Worm (Caenorhabditis elegans): ENCODE measurements around the gene mdt-8.

mdt-8 gene

ce11 chrII:11485200-11485599 lies 48.4 kb downstream of the mdt-8 start, which contains the start of gene twk-5:
TSS of gene twk-5 (minus strand) at chrII:11485300.
- TF ChIP-seq W03F9.2 (tag; optimal IDR thresholded peaks at IDR 0.05) (no peak), dao-5 (tag; optimal IDR thresholded peaks at IDR 0.05) (no peak), him-1 (tag; optimal IDR thresholded peaks at IDR 0.05) (no peak)

- peak; percentile 60 for TF ChIP-seq him-1 (tag; optimal IDR thresholded peaks at IDR 0.05)
- TF ChIP-seq W03F9.2 (tag; optimal IDR thresholded peaks at IDR 0.05), result peak; percentile 84
- TF ChIP-seq dao-5 (tag; optimal IDR thresholded peaks at IDR 0.05), result peak; percentile 85
These were observed 49.0 kb downstream of the mdt-8 start for ce11 chrII:11484600-11484999.

- TF ChIP-seq dao-5 (tag; optimal IDR thresholded peaks at IDR 0.05) (no peak), W03F9.2 (tag; optimal IDR thresholded peaks at IDR 0.05) (no peak), him-1 (tag; optimal IDR thresholded peaks at IDR 0.05) (no peak)
These were observed 54.5 kb downstream of the mdt-8 start, which contains the start of gene W02B12.12 for ce11 chrII:11479076-11479475. TSS of gene W02B12.12 (minus strand) at chrII:11479176.
